Worm (Caenorhabditis elegans): ENCODE results near the gene set-21.

Gene set-21

ce11 chrIV:4423026-4423425 lies 32.4 kb downstream of the set-21 start:
- TF ChIP-seq efl-1 (optimal IDR thresholded peaks at IDR 0.05) (no peak), efl-1 (GFP tag; optimal IDR thresholded peaks at IDR 0.05 in 1 of 2) (no peak), ets-5 (GFP tag; IDR thresholded peaks at IDR 0.05) (no peak), lsy-2 (tag; optimal IDR thresholded peaks at IDR 0.05) (no peak), tlp-1 (tag; optimal IDR thresholded peaks at IDR 0.05) (no peak), nhr-12 (tag; optimal IDR thresholded peaks at IDR 0.05) (no peak), fkh-4 (tag; optimal IDR thresholded peaks at IDR 0.05; ENCODE audit: borderline replicate concordance) (no peak)

ce11 chrIV:4423885-4424284 lies 33.2 kb downstream of the set-21 start:
- TF ChIP-seq isw-1 (GFP tag; IDR thresholded peaks at IDR 0.05) (no peak), efl-3 (GFP tag; optimal IDR thresholded peaks at IDR 0.05) (no peak), irx-1 (tag; optimal IDR thresholded peaks at IDR 0.05) (no peak), fkh-4 (tag; optimal IDR thresholded peaks at IDR 0.05; ENCODE audit: borderline replicate concordance) (no peak), ceh-63 (GFP tag; optimal IDR thresholded peaks at IDR 0.05) (no peak), sup-37 (GFP tag; optimal IDR thresholded peaks at IDR 0.05) (no peak), lin-13 (GFP tag; optimal IDR thresholded peaks at IDR 0.05) (no peak), pax-3 (tag; optimal IDR thresholded peaks at IDR 0.05) (no peak), aly-2 (tag; optimal IDR thresholded peaks at IDR 0.05) (no peak)

ce11 chrIV:4429901-4430300 lies 39.3 kb downstream of the set-21 start, which contains the start of the genes str-185 and R08C7.5:
Gene str-185, minus strand, starts transcription at chrIV:4430001.
Gene R08C7.5, plus strand, starts transcription at chrIV:4430229.
- TF ChIP-seq lin-15B (tag; optimal IDR thresholded peaks at IDR 0.05), result no peak
- no peak for TF ChIP-seq blmp-1 (tag; optimal IDR thresholded peaks at IDR 0.05)
- TF ChIP-seq ceh-8 (GFP tag; optimal IDR thresholded peaks at IDR 0.05), result no peak
- TF ChIP-seq nhr-19 (GFP tag; conservative IDR thresholded peaks at IDR 0.05), result no peak
- TF ChIP-seq nhr-77 (tag; optimal IDR thresholded peaks at IDR 0.05), result no peak
- TF ChIP-seq snpc-4 (tag; optimal IDR thresholded peaks at IDR 0.05), result no peak
- no peak for TF ChIP-seq xbp-1 (tag; optimal IDR thresholded peaks at IDR 0.05)
- no peak for TF ChIP-seq C34B4.2 (tag; optimal IDR thresholded peaks at IDR 0.05)
- no peak for TF ChIP-seq unc-86 (tag; optimal IDR thresholded peaks at IDR 0.05)
- no peak for TF ChIP-seq fkh-4 (tag; optimal IDR thresholded peaks at IDR 0.05; ENCODE audit: borderline replicate concordance)
- no peak for TF ChIP-seq snu-23 (GFP tag; optimal IDR thresholded peaks at IDR 0.05)
- TF ChIP-seq pqm-1 (tag; optimal IDR thresholded peaks at IDR 0.05), result no peak
- TF ChIP-seq swsn-7 (tag; optimal IDR thresholded peaks at IDR 0.05), result no peak
- no peak for TF ChIP-seq ztf-4 (tag; optimal IDR thresholded peaks at IDR 0.05)
- no peak for TF ChIP-seq unc-98 (GFP tag; IDR thresholded peaks at IDR 0.05)
- no peak for TF ChIP-seq mab-9 (GFP tag; IDR thresholded peaks at IDR 0.05)
- TF ChIP-seq mdl-1 (tag; optimal IDR thresholded peaks at IDR 0.05), result no peak
- TF ChIP-seq aha-1 (tag; optimal IDR thresholded peaks at IDR 0.05), result no peak
- no peak for TF ChIP-seq nhr-237 (tag; optimal IDR thresholded peaks at IDR 0.05)
- no peak for TF ChIP-seq lin-39 (tag; optimal IDR thresholded peaks at IDR 0.05)

- TF ChIP-seq snpc-4 (tag; optimal IDR thresholded peaks at IDR 0.05), result no peak
- TF ChIP-seq lin-13 (GFP tag; optimal IDR thresholded peaks at IDR 0.05), result no peak
- TF ChIP-seq sox-4 (tag; optimal IDR thresholded peaks at IDR 0.05), result no peak
- TF ChIP-seq ets-5 (GFP tag; IDR thresholded peaks at IDR 0.05), result no peak
- no peak for TF ChIP-seq C34B4.2 (tag; optimal IDR thresholded peaks at IDR 0.05)
- TF ChIP-seq unc-30 (tag; optimal IDR thresholded peaks at IDR 0.05), result no peak
- TF ChIP-seq pqm-1 (tag; optimal IDR thresholded peaks at IDR 0.05), result no peak
- TF ChIP-seq mep-1 (tag; optimal IDR thresholded peaks at IDR 0.05), result no peak
- no peak for TF ChIP-seq tlp-1 (tag; optimal IDR thresholded peaks at IDR 0.05)
- TF ChIP-seq nhr-11 (tag; optimal IDR thresholded peaks at IDR 0.05), result no peak
- TF ChIP-seq jun-1 (tag; optimal IDR thresholded peaks at IDR 0.05), result no peak
- no peak for TF ChIP-seq alr-1 (tag; optimal IDR thresholded peaks at IDR 0.05; ENCODE audit: borderline replicate concordance)
- no peak for TF ChIP-seq lsy-2 (tag; optimal IDR thresholded peaks at IDR 0.05)
- no peak for TF ChIP-seq sptf-1 (tag; optimal IDR thresholded peaks at IDR 0.05)
- TF ChIP-seq nhr-77 (tag; optimal IDR thresholded peaks at IDR 0.05), result no peak
Measured at ce11 chrIV:4434441-4435084, 43.9 kb downstream of the set-21 start, which contains the start of the genes R08C7.8 and R08C7.4. Gene R08C7.8, minus strand, starts transcription at chrIV:4434541. Gene R08C7.4, plus strand, starts transcription at chrIV:4435034.

Data from whole organism, L1 larva.